Fruit fly (Drosophila melanogaster): ENCODE data around the gene CG13474.

DNA sequence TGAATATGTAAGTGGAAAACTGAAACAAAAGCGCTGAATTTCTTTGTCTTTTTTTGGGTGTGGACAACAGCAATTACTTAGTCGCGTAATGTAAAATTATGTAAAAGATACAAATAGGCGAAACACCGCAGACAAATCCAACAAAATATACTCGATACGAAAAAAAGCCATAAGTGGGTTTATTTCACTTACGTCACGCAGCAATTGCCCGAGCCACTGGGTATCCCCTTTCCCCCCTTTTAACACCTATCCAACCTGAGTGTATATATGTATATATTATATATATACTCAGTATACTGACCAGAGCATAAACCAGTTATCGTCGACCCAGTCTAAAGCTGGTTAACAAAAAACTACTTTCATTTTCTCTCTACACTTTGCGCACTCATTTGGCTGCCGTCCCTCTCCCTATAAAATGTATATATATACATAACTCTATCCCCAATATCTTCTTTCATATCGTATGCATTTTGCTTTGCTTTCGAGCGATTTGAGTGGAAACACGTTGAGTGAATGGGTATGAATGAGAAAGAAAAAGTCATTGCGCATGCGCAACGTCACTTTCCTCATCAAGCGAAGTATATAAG, 46.3 kb upstream of the CG13474 start:
- TF ChIP-seq CG8478 (optimal IDR thresholded peaks at IDR 0.05) (no peak), EcR (GFP tag; optimal IDR thresholded peaks at IDR 0.05) (no peak)
